ENCODE assay signal across 1 worm cellular context in the genomic region with DNA sequence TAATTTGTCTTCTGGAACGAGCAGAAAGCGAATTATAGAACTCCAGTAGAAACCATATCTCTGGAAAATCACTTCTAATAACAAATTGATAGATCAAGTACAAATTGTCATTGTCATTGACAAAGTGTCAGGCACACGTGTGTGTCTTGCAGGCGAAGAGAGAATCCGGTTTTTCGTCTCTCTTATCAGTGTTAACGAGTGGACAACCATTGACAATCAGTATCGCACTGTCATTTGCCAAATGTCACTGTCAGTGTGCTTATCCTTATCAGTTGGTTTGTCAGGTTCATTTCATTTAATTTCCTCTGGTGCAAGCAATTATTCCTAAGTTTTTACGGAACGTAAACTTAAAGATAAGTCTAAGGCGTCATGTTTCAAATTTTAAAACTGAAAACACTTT.
A peak's percentile ranks its signal among the peaks of the same experiment; 100 is the strongest.
TF ChIP-seq lines count a peak whose summit lies in the region.

No protein-coding gene starts in this region.

TF ChIP-seq in whole organism, L4 larva, 104 proteins besides CTCF, POLR2A, EP300 and RAD21 (continued from another document):
- no peak for TF ChIP-seq lin-15B (tag; optimal IDR thresholded peaks at IDR 0.05; lab: Kevin White, UChicago)
- TF ChIP-seq daf-19 (GFP tag; conservative IDR thresholded peaks at IDR 0.05; lab: Robert Waterston, UW) = no peak
- TF ChIP-seq snpc-4 (tag; optimal IDR thresholded peaks at IDR 0.05; lab: Kevin White, UChicago) = no peak
- TF ChIP-seq pqm-1 (tag; optimal IDR thresholded peaks at IDR 0.05; lab: Kevin White, UChicago) = peak; percentile 93
- peak; percentile 34; the same call in 1 of the 2 replicates for TF ChIP-seq tra-1 (GFP tag; IDR thresholded peaks at IDR 0.05; lab: Robert Waterston, UW)
- TF ChIP-seq php-3 (GFP tag; IDR thresholded peaks at IDR 0.05; lab: Robert Waterston, UW) = 0 out of 2 replicates have a peak, but pooled peaks have one; percentile 41
- TF ChIP-seq hlh-11 (tag; optimal IDR thresholded peaks at IDR 0.05; lab: Kevin White, UChicago) = peak; percentile 78
- TF ChIP-seq mdl-1 (tag; optimal IDR thresholded peaks at IDR 0.05; lab: Kevin White, UChicago) = peak in 1 of 2 experiments; percentile 37
- peak; percentile 94 for TF ChIP-seq mxl-3 (GFP tag; optimal IDR thresholded peaks at IDR 0.05; lab: Kevin White, UChicago)
